Fruit fly (Drosophila melanogaster): ENCODE measurements around the gene stai.

The stai gene

DNA sequence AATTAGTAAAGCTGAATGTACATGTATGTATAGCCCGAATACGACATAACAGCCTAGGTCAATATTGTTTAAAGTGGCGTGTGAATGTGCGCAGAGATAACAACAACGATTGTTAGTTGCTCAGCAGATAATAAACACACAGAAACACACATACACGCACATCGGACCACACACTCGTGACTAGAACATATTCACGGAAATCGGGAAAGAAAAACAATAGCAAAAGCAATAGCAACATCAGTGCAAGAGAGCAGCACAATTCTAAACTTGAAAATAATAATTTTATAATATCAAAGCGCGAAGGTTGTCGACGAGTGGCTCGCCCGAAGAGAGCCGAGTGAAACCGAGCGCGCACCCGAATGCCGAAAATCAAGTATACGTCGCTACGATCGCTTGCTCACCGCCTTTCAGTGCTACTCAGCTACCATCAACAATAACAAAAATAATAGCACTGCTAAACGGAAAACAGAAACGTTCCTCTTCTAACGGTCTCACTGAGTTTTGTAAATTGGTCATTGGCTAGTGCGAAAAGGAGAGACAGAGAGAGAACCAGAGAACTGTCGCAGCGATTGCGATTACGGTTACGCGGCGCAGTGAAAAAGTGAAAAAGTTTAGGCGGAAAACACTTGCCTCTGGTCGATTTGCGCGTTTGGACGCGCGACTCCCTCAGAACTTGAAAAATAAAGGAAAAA is 17.1 kb upstream of the stai start (continued):
- no peak for TF ChIP-seq wor (GFP tag; IDR thresholded peaks at IDR 0.05)
- TF ChIP-seq B-H2 (GFP tag; optimal IDR thresholded peaks at IDR 0.05): peak; percentile 3
- peak; percentile 98 for TF ChIP-seq mirr (GFP tag; optimal IDR thresholded peaks at IDR 0.05)
- TF ChIP-seq Rfx (GFP tag; IDR thresholded peaks at IDR 0.05): peak; percentile 10; the same call in 1 of the 2 replicates
- peak; percentile 96; the same call in 3 of the 4 replicates for TF ChIP-seq chinmo (GFP tag; IDR thresholded peaks at IDR 0.05; ENCODE audit: partially characterized antibody)
- no peak for TF ChIP-seq CG15514 (GFP tag; optimal IDR thresholded peaks at IDR 0.05)
- no peak for TF ChIP-seq CG31388 (GFP tag; optimal IDR thresholded peaks at IDR 0.05)
- peak; percentile 75 for TF ChIP-seq CrebB (tag; optimal IDR thresholded peaks at IDR 0.05)
- peak; percentile 99 for TF ChIP-seq Deaf1 (tag; optimal IDR thresholded peaks at IDR 0.05)
- no peak for TF ChIP-seq ham (GFP tag; IDR thresholded peaks at IDR 0.05)
- TF ChIP-seq wdn (GFP tag; IDR thresholded peaks at IDR 0.05): no peak
- 0 out of 2 replicates have a peak, but pooled peaks have one; percentile 5 for TF ChIP-seq sob (GFP tag; IDR thresholded peaks at IDR 0.05)
- no peak for TF ChIP-seq Hr51 (GFP tag; optimal IDR thresholded peaks at IDR 0.05)
- no peak for TF ChIP-seq prd (optimal IDR thresholded peaks at IDR 0.05)
- no peak for TF ChIP-seq prd (GFP tag; IDR thresholded peaks at IDR 0.05)
- peak; percentile 52 for TF ChIP-seq CG4328 (GFP tag; optimal IDR thresholded peaks at IDR 0.05)
- peak; percentile 36 for TF ChIP-seq CG33557 (GFP tag; optimal IDR thresholded peaks at IDR 0.05)
- no peak for TF ChIP-seq ro (GFP tag; IDR thresholded peaks at IDR 0.05)
- no peak for TF ChIP-seq scrt (GFP tag; optimal IDR thresholded peaks at IDR 0.05)
- no peak for TF ChIP-seq Hand (GFP tag; optimal IDR thresholded peaks at IDR 0.05)
- TF ChIP-seq ftz-f1 (GFP tag; optimal IDR thresholded peaks at IDR 0.05): peak; percentile 96
- TF ChIP-seq Drgx (GFP tag; IDR thresholded peaks at IDR 0.05): no peak
- TF ChIP-seq H2.0 (GFP tag; IDR thresholded peaks at IDR 0.05): no peak
- 0 out of 2 replicates have a peak, but pooled peaks have one; percentile 22 for TF ChIP-seq CG32767 (GFP tag; IDR thresholded peaks at IDR 0.05)
- peak; percentile 46 for TF ChIP-seq Meics (GFP tag; optimal IDR thresholded peaks at IDR 0.05)
- TF ChIP-seq tll (GFP tag; optimal IDR thresholded peaks at IDR 0.05): no peak
- TF ChIP-seq CG14050 (GFP tag; IDR thresholded peaks at IDR 0.05): no peak
- peak; percentile 54 for TF ChIP-seq CG17568 (GFP tag; optimal IDR thresholded peaks at IDR 0.05)
- TF ChIP-seq CG13894 (tag; optimal IDR thresholded peaks at IDR 0.05): peak; percentile 55
- TF ChIP-seq CG17361 (GFP tag; IDR thresholded peaks at IDR 0.05): no peak
- peak; percentile 15 for TF ChIP-seq unpg (GFP tag; optimal IDR thresholded peaks at IDR 0.05)
- TF ChIP-seq exex (tag; optimal IDR thresholded peaks at IDR 0.05): peak; percentile 88
- TF ChIP-seq cad (GFP tag; optimal IDR thresholded peaks at IDR 0.05): no peak
- peak; percentile 2 for TF ChIP-seq NC2β (GFP tag; optimal IDR thresholded peaks at IDR 0.05)
- TF ChIP-seq CG16779 (GFP tag; IDR thresholded peaks at IDR 0.05): no peak
- TF ChIP-seq Aef1 (GFP tag; IDR thresholded peaks at IDR 0.05): peak; percentile 17; the same call in 1 of the 3 replicates
- no peak for TF ChIP-seq tgo (GFP tag; IDR thresholded peaks at IDR 0.05)
- TF ChIP-seq Nf-YB (GFP tag; optimal IDR thresholded peaks at IDR 0.05): peak; percentile 18
- no peak for TF ChIP-seq Kr (GFP tag; optimal IDR thresholded peaks at IDR 0.05)
- TF ChIP-seq bigmax (GFP tag; optimal IDR thresholded peaks at IDR 0.05): no peak
- TF ChIP-seq CG6791 (GFP tag; IDR thresholded peaks at IDR 0.05; ENCODE audit: partially characterized antibody): 0 out of 3 replicates have a peak, but pooled peaks have one; percentile 13
- TF ChIP-seq CG14710 (tag; optimal IDR thresholded peaks at IDR 0.05): no peak
- no peak for TF ChIP-seq az2 (GFP tag; optimal IDR thresholded peaks at IDR 0.05)
- TF ChIP-seq ap (GFP tag; IDR thresholded peaks at IDR 0.05): no peak
- peak; percentile 95 for TF ChIP-seq CG10543 (GFP tag; optimal IDR thresholded peaks at IDR 0.05)
- no peak for TF ChIP-seq CG6689 (GFP tag; IDR thresholded peaks at IDR 0.05)
- TF ChIP-seq wek (GFP tag; optimal IDR thresholded peaks at IDR 0.05): peak; percentile 50
- no peak for TF ChIP-seq C15 (GFP tag; IDR thresholded peaks at IDR 0.05)
- TF ChIP-seq CG1792 (GFP tag; optimal IDR thresholded peaks at IDR 0.05): no peak

All from whole organism, embryonic.